Fruit fly (Drosophila melanogaster): ENCODE results near the gene CG16736.

The CG16736 gene

dm6 chr3R:9220064-9220864 is 37.3 kb downstream of the CG16736 start (continued):
- TF ChIP-seq Eip75B (GFP tag; optimal IDR thresholded peaks at IDR 0.05) (peak; percentile 75), Met (GFP tag; optimal IDR thresholded peaks at IDR 0.05) (peak; percentile 74), fkh (GFP tag; optimal IDR thresholded peaks at IDR 0.05) (peak; percentile 64), Ets96B (tag; optimal IDR thresholded peaks at IDR 0.05) (peak; percentile 59), pdm3 (GFP tag; optimal IDR thresholded peaks at IDR 0.05) (peak; percentile 70), Sox14 (GFP tag; optimal IDR thresholded peaks at IDR 0.05) (peak; percentile 68), CG32006 (GFP tag; optimal IDR thresholded peaks at IDR 0.05) (peak; percentile 46), Hr38 (GFP tag; optimal IDR thresholded peaks at IDR 0.05) (no peak), cyc (GFP tag; optimal IDR thresholded peaks at IDR 0.05) (peak; percentile 70), CG6808 (GFP tag; optimal IDR thresholded peaks at IDR 0.05) (peak; percentile 60), fd85E (GFP tag; optimal IDR thresholded peaks at IDR 0.05) (no peak), CG6276 (GFP tag; optimal IDR thresholded peaks at IDR 0.05) (peak; percentile 81), Hr4 (GFP tag; optimal IDR thresholded peaks at IDR 0.05) (peak; percentile 3), eg (GFP tag; IDR thresholded peaks at IDR 0.05) (peak; percentile 89)

dm6 chr3R:9217607-9218006 is 39.9 kb downstream of the CG16736 start:
- TF ChIP-seq fkh (GFP tag; optimal IDR thresholded peaks at IDR 0.05) (no peak), net (GFP tag; optimal IDR thresholded peaks at IDR 0.05) (no peak), topi (GFP tag; optimal IDR thresholded peaks at IDR 0.05) (no peak), esn (GFP tag; optimal IDR thresholded peaks at IDR 0.05) (no peak), CG3032 (tag; optimal IDR thresholded peaks at IDR 0.05) (no peak), CG6163 (GFP tag; IDR thresholded peaks at IDR 0.05) (no peak), Gug (GFP tag; IDR thresholded peaks at IDR 0.05) (no peak), CG31627 (GFP tag; optimal IDR thresholded peaks at IDR 0.05) (no peak), CG7368 (GFP tag; optimal IDR thresholded peaks at IDR 0.05) (no peak), spab (GFP tag; optimal IDR thresholded peaks at IDR 0.05) (no peak), svp (GFP tag) (no peak), fd59A (GFP tag; optimal IDR thresholded peaks at IDR 0.05) (no peak), CG15336 (GFP tag; IDR thresholded peaks at IDR 0.05) (no peak), Blimp-1 (GFP tag; optimal IDR thresholded peaks at IDR 0.05) (no peak), CG6276 (GFP tag; optimal IDR thresholded peaks at IDR 0.05) (no peak), Hr38 (GFP tag; optimal IDR thresholded peaks at IDR 0.05) (no peak), pdm3 (GFP tag; optimal IDR thresholded peaks at IDR 0.05) (no peak), CG11294 (GFP tag; IDR thresholded peaks at IDR 0.05) (no peak), eg (GFP tag; IDR thresholded peaks at IDR 0.05) (no peak)

dm6 chr3R:9215551-9215950 is 42.0 kb downstream of the CG16736 start:
- TF ChIP-seq Blimp-1 (GFP tag; optimal IDR thresholded peaks at IDR 0.05) (peak; percentile 86), CG8319 (GFP tag; optimal IDR thresholded peaks at IDR 0.05) (no peak)

dm6 chr3R:9214235-9214634 is 43.3 kb downstream of the CG16736 start:
- TF ChIP-seq Sox14 (GFP tag; optimal IDR thresholded peaks at IDR 0.05) (peak; percentile 61), CG15336 (GFP tag; IDR thresholded peaks at IDR 0.05) (no peak), Met (GFP tag; optimal IDR thresholded peaks at IDR 0.05) (no peak), CG11294 (GFP tag; IDR thresholded peaks at IDR 0.05) (no peak)

dm6 chr3R:9213029-9213428 is 44.5 kb downstream of the CG16736 start:
- TF ChIP-seq ss (GFP tag; optimal IDR thresholded peaks at IDR 0.05) = no peak
- TF ChIP-seq Hr39 (GFP tag; optimal IDR thresholded peaks at IDR 0.05) = peak; percentile 18
- no peak for TF ChIP-seq CG11762 (GFP tag; optimal IDR thresholded peaks at IDR 0.05; ENCODE audit: insufficient read depth)
- TF ChIP-seq salr (GFP tag; optimal IDR thresholded peaks at IDR 0.05) = peak in 1 of 2 experiments; percentile 1
- TF ChIP-seq fd59A (GFP tag; optimal IDR thresholded peaks at IDR 0.05) = no peak
- peak; percentile 36 for TF ChIP-seq topi (GFP tag; optimal IDR thresholded peaks at IDR 0.05)
- TF ChIP-seq net (GFP tag; optimal IDR thresholded peaks at IDR 0.05) = no peak
- no peak for TF ChIP-seq esn (GFP tag; optimal IDR thresholded peaks at IDR 0.05)
- TF ChIP-seq CG10631 (GFP tag; optimal IDR thresholded peaks at IDR 0.05) = peak; percentile 35
- no peak for TF ChIP-seq dac (GFP tag; optimal IDR thresholded peaks at IDR 0.05)
- TF ChIP-seq CG6792 (GFP tag; optimal IDR thresholded peaks at IDR 0.05) = peak; percentile 20
- no peak for TF ChIP-seq CG8632 (GFP tag; optimal IDR thresholded peaks at IDR 0.05)
- no peak for TF ChIP-seq achi (GFP tag; optimal IDR thresholded peaks at IDR 0.05)
- peak; percentile 22 for TF ChIP-seq Hr4 (GFP tag; optimal IDR thresholded peaks at IDR 0.05)
- TF ChIP-seq lz (GFP tag; optimal IDR thresholded peaks at IDR 0.05) = peak; percentile 33
- no peak for TF ChIP-seq CG16779 (tag; optimal IDR thresholded peaks at IDR 0.05)
- peak; percentile 27 for TF ChIP-seq cyc (GFP tag; optimal IDR thresholded peaks at IDR 0.05)
- no peak for TF ChIP-seq CG8319 (GFP tag; optimal IDR thresholded peaks at IDR 0.05)
- peak; percentile 21 for TF ChIP-seq Met (GFP tag; optimal IDR thresholded peaks at IDR 0.05)
- no peak for TF ChIP-seq Gug (GFP tag; IDR thresholded peaks at IDR 0.05)
- TF ChIP-seq CG6854 (GFP tag; optimal IDR thresholded peaks at IDR 0.05) = no peak
- TF ChIP-seq CG6163 (GFP tag; IDR thresholded peaks at IDR 0.05) = 0 out of 3 replicates have a peak, but pooled peaks have one; percentile 47
